Worm (Caenorhabditis elegans): ENCODE data around the gene tag-267.

- no peak for TF ChIP-seq F39B2.1 (GFP tag; IDR thresholded peaks at IDR 0.05)
- no peak for TF ChIP-seq T07F8.4 (tag; optimal IDR thresholded peaks at IDR 0.05)
- TF ChIP-seq unc-130 (GFP tag; optimal IDR thresholded peaks at IDR 0.05) = no peak
- TF ChIP-seq snpc-4 (GFP tag; optimal IDR thresholded peaks at IDR 0.05) = no peak
- TF ChIP-seq snpc-4 (tag; optimal IDR thresholded peaks at IDR 0.05) = no peak
- TF ChIP-seq egl-18 (GFP tag; IDR thresholded peaks at IDR 0.05) = no peak
- no peak for TF ChIP-seq dpl-1 (GFP tag; optimal IDR thresholded peaks at IDR 0.05)
- TF ChIP-seq cebp-2 (GFP tag; IDR thresholded peaks at IDR 0.05) = no peak
- no peak for TF ChIP-seq ama-1 (optimal IDR thresholded peaks at IDR 0.05)
- TF ChIP-seq ama-1 (GFP tag; optimal IDR thresholded peaks at IDR 0.05) = no peak
- no peak for TF ChIP-seq xnd-1 (tag; optimal IDR thresholded peaks at IDR 0.05)
- TF ChIP-seq chd-7 (tag; optimal IDR thresholded peaks at IDR 0.05) = no peak
Observed at ce11 chrIII:668303-668893, 27.8 kb downstream of the tag-267 start, which contains the start of gene W02B3.3.
